Fruit fly (Drosophila melanogaster) whole organism, embryonic: Measurements from ENCODE around the gene CG7289.
A peak's percentile ranks its signal among the peaks of the same experiment; 100 is the strongest.

Experiments
- Abd-B ChIP-seq: fragments of 200-800 bp; sonication (Bioruptor generic); optimal IDR thresholded peaks from 2 replicates; lab custom pipeline; 2018; ENCODE audit warnings: missing biosample characterization, mild to moderate bottlenecking, missing genetic modification characterization, moderate library complexity
- Adf1 ChIP-seq: fragments of 200-800 bp; sonication (Bioruptor generic); IDR thresholded peaks from 2 replicates; pipeline ENCODE4 v1.3.6; 2022; ENCODE audit warnings: missing biosample characterization, missing genetic modification characterization
- Blimp-1 ChIP-seq: fragments of 200-800 bp; sonication (Bioruptor generic); optimal IDR thresholded peaks from 3 replicates; lab custom pipeline; 2018; ENCODE audit warnings: missing biosample characterization, missing genetic modification characterization, mild to moderate bottlenecking, moderate library complexity, missing genetic modification reagents
- CG11695 ChIP-seq: fragments of 200-800 bp; sonication (Bioruptor generic); IDR thresholded peaks from 3 replicates; pipeline ENCODE4 v1.3.6; 2022; ENCODE audit warnings: missing biosample characterization, missing genetic modification characterization
- CG12219 ChIP-seq: fragments of 200-800 bp; sonication (Bioruptor generic); optimal IDR thresholded peaks from 3 replicates; lab custom pipeline; 2018; ENCODE audit warnings: missing biosample characterization, mild to moderate bottlenecking, missing genetic modification characterization
- CG12769 ChIP-seq: fragments of 200-800 bp; sonication (Bioruptor generic); optimal IDR thresholded peaks from 2 replicates; lab custom pipeline; 2019; ENCODE audit warnings: missing biosample characterization, mild to moderate bottlenecking, missing genetic modification characterization, moderate library complexity
- CG13424 ChIP-seq: fragments of 200-800 bp; sonication (Bioruptor generic); optimal IDR thresholded peaks from 2 replicates; lab custom pipeline; 2019; ENCODE audit warnings: missing biosample characterization, mild to moderate bottlenecking, missing genetic modification characterization, moderate library complexity
- CG14014 ChIP-seq: fragments of 200-800 bp; sonication (Bioruptor generic); IDR thresholded peaks from 2 replicates; pipeline ENCODE4 v1.3.6; 2022; ENCODE audit warnings: missing biosample characterization, missing genetic modification characterization
- CG14860 ChIP-seq: fragments of 200-800 bp; sonication (Bioruptor generic); IDR thresholded peaks from 3 replicates; pipeline ENCODE4 v1.3.6; 2022; ENCODE audit warnings: missing biosample characterization, missing genetic modification characterization; ENCODE audit not compliant: partially characterized antibody
- CG15479 ChIP-seq: fragments of 200-800 bp; sonication (Bioruptor generic); optimal IDR thresholded peaks from 3 replicates; lab custom pipeline; 2019; ENCODE audit warnings: missing biosample characterization, mild to moderate bottlenecking, missing genetic modification characterization, moderate library complexity
- CG1647 ChIP-seq: fragments of 200-800 bp; sonication (Bioruptor generic); optimal IDR thresholded peaks from 3 replicates; lab custom pipeline; 2016; ENCODE audit warnings: missing biosample characterization, missing genetic modification characterization
- CG16779 ChIP-seq: fragments of 200-800 bp; sonication (Bioruptor generic); IDR thresholded peaks from 2 replicates; pipeline ENCODE4 v1.3.6; 2022; ENCODE audit warnings: missing biosample characterization, missing genetic modification characterization
- CG17802 ChIP-seq: fragments of 200-800 bp; sonication (Bioruptor generic); optimal IDR thresholded peaks from 2 replicates; lab custom pipeline; 2018; ENCODE audit warnings: missing biosample characterization, mild to moderate bottlenecking, missing genetic modification characterization, moderate library complexity
- CG2889 ChIP-seq: fragments of 200-800 bp; sonication (Bioruptor generic); IDR thresholded peaks from 3 replicates; pipeline ENCODE4 v1.3.6; 2022; ENCODE audit warnings: missing biosample characterization, missing genetic modification characterization
- CG32532 ChIP-seq: fragments of 200-800 bp; sonication (Bioruptor generic); IDR thresholded peaks from 2 replicates; pipeline ENCODE4 v1.3.6; 2022; ENCODE audit warnings: missing biosample characterization, missing genetic modification characterization
- CG33213 ChIP-seq: fragments of 200-800 bp; sonication (Bioruptor generic); optimal IDR thresholded peaks from 3 replicates; lab custom pipeline; 2016; ENCODE audit warnings: missing biosample characterization, missing genetic modification characterization
- CG4328 ChIP-seq: fragments of 200-800 bp; sonication (Bioruptor generic); optimal IDR thresholded peaks from 3 replicates; lab custom pipeline; 2017; ENCODE audit warnings: missing biosample characterization, missing genetic modification reagents, missing genetic modification characterization
- CG4424 ChIP-seq: fragments of 200-800 bp; sonication (Bioruptor generic); optimal IDR thresholded peaks from 3 replicates; lab custom pipeline; 2016; ENCODE audit warnings: missing biosample characterization, missing genetic modification characterization
- CG4707 ChIP-seq: fragments of 200-800 bp; sonication (Bioruptor generic); optimal IDR thresholded peaks from 2 replicates; lab custom pipeline; 2018; ENCODE audit warnings: missing biosample characterization, mild to moderate bottlenecking, missing genetic modification characterization, moderate library complexity
- CG4730 ChIP-seq: fragments of 200-800 bp; sonication (Bioruptor generic); IDR thresholded peaks from 2 replicates; pipeline ENCODE4 v1.3.6; 2022; ENCODE audit warnings: missing biosample characterization, missing genetic modification characterization
- CG5180 ChIP-seq: fragments of 200-800 bp; sonication (Bioruptor generic); optimal IDR thresholded peaks from 3 replicates; lab custom pipeline; 2017; ENCODE audit warnings: missing biosample characterization, missing genetic modification characterization, mild to moderate bottlenecking, moderate library complexity, missing genetic modification reagents
- CG8281 ChIP-seq: fragments of 200-800 bp; sonication (Bioruptor generic); optimal IDR thresholded peaks from 2 replicates; lab custom pipeline; 2018; ENCODE audit warnings: missing biosample characterization, mild to moderate bottlenecking, missing genetic modification characterization, moderate library complexity
- CG8388 ChIP-seq: fragments of 200-800 bp; sonication (Bioruptor generic); optimal IDR thresholded peaks from 2 replicates; lab custom pipeline; 2019; ENCODE audit warnings: missing biosample characterization, mild to moderate bottlenecking, missing genetic modification characterization, moderate library complexity
- CoRest ChIP-seq: fragments of 200-800 bp; sonication (Bioruptor generic); optimal IDR thresholded peaks from 3 replicates; lab custom pipeline; 2018; ENCODE audit warnings: missing biosample characterization, mild to moderate bottlenecking, missing genetic modification characterization, moderate library complexity
- D ChIP-seq, 2 experiments: fragments of 200-800 bp in 1 of 2; fragments of >200 bp in 1 of 2; sonication (Bioruptor generic) in 1 of 2; optimal IDR thresholded peaks; 2 replicates in 1 of 2; 3 replicates in 1 of 2; lab custom pipeline; 2017; ENCODE audit warnings: mild to moderate bottlenecking in 1 of 2, missing biosample characterization in 1 of 2, missing genetic modification characterization in 1 of 2, missing genetic modification reagents in 1 of 2
- Deaf1 ChIP-seq: fragments of 200-800 bp; optimal IDR thresholded peaks from 3 replicates; lab custom pipeline; 2019; ENCODE audit warnings: missing biosample characterization, mild to moderate bottlenecking, missing genetic modification characterization, moderate library complexity
- Dll ChIP-seq: fragments of 200-800 bp; sonication (Bioruptor generic); IDR thresholded peaks from 4 replicates; pipeline ENCODE4 v1.3.6; 2022; ENCODE audit warnings: missing biosample characterization, missing genetic modification characterization; ENCODE audit not compliant: partially characterized antibody
- Doc3 ChIP-seq: fragments of 200-800 bp; sonication (Bioruptor generic); IDR thresholded peaks from 3 replicates; pipeline ENCODE4 v1.3.6; 2022; ENCODE audit warnings: missing biosample characterization, missing genetic modification characterization; ENCODE audit not compliant: partially characterized antibody
- E2f1 ChIP-seq: fragments of 200-800 bp; sonication (Bioruptor generic); IDR thresholded peaks from 2 replicates; pipeline ENCODE4 v1.3.6; 2022; ENCODE audit warnings: missing biosample characterization, missing genetic modification characterization
- Eip74EF ChIP-seq, 2 experiments: fragments of 200-800 bp in 1 of 2; fragments of >200 bp in 1 of 2; sonication (Bioruptor generic) in 1 of 2; optimal IDR thresholded peaks; 2 replicates each; lab custom pipeline; 2017 to 2019; ENCODE audit warnings: missing biosample characterization in 2 of 2, missing genetic modification characterization in 2 of 2, mild to moderate bottlenecking in 1 of 2, moderate library complexity in 1 of 2
- Kr ChIP-seq: fragments of 200-800 bp; sonication (Bioruptor generic); optimal IDR thresholded peaks from 2 replicates; lab custom pipeline; 2017; ENCODE audit warnings: missing biosample characterization, mild to moderate bottlenecking, missing genetic modification characterization
- Lpt ChIP-seq: fragments of >200 bp; optimal IDR thresholded peaks from 2 replicates; lab custom pipeline; 2018; ENCODE audit warnings: missing biosample characterization, missing genetic modification characterization
- MBD-R2 ChIP-seq: fragments of 200-800 bp; sonication (Bioruptor generic); IDR thresholded peaks from 2 replicates; pipeline ENCODE4 v1.3.6; 2022; ENCODE audit warnings: missing biosample characterization, missing genetic modification characterization
- Rx ChIP-seq: fragments of 200-800 bp; sonication (Bioruptor generic); IDR thresholded peaks from 2 replicates; pipeline ENCODE4 v1.3.6; 2022; ENCODE audit warnings: missing biosample characterization, missing genetic modification characterization
- Side ChIP-seq: fragments of 200-800 bp; sonication (Bioruptor generic); optimal IDR thresholded peaks from 2 replicates; lab custom pipeline; 2016; ENCODE audit warnings: missing biosample characterization, missing genetic modification characterization
- Trl ChIP-seq, 3 experiments: fragments of >200 bp in 2 of 3; fragments of 200-800 bp in 1 of 3; sonication (Bioruptor generic) in 1 of 3; optimal IDR thresholded peaks; 2 replicates in 1 of 3; 3 replicates in 2 of 3; lab custom pipeline; 2016 to 2017; ENCODE audit warnings: missing biosample characterization in 1 of 3, missing genetic modification characterization in 1 of 3
- croc ChIP-seq: fragments of 200-800 bp; sonication (Bioruptor generic); conservative IDR thresholded peaks from 3 replicates; pipeline ENCODE4 v1.3.6; 2022; ENCODE audit warnings: missing biosample characterization, missing genetic modification characterization
- dm ChIP-seq: fragments of 200-800 bp; sonication (Bioruptor generic); optimal IDR thresholded peaks from 3 replicates; lab custom pipeline; 2016; ENCODE audit warnings: missing biosample characterization, missing genetic modification characterization
- dmrt99B ChIP-seq: fragments of 200-800 bp; sonication (Bioruptor generic); optimal IDR thresholded peaks from 2 replicates; lab custom pipeline; 2018; ENCODE audit warnings: missing biosample characterization, mild to moderate bottlenecking, missing genetic modification characterization, moderate library complexity
- gem ChIP-seq: fragments of 200-800 bp; sonication (Bioruptor generic); optimal IDR thresholded peaks from 2 replicates; lab custom pipeline; 2019; ENCODE audit warnings: missing biosample characterization, mild to moderate bottlenecking, missing genetic modification characterization, moderate library complexity
- jumu ChIP-seq: fragments of 200-800 bp; sonication (Bioruptor generic); optimal IDR thresholded peaks from 3 replicates; lab custom pipeline; 2016; ENCODE audit warnings: missing biosample characterization, missing genetic modification characterization
- mirr ChIP-seq: fragments of 200-800 bp; sonication (Bioruptor generic); optimal IDR thresholded peaks from 3 replicates; lab custom pipeline; 2018; ENCODE audit warnings: missing biosample characterization, mild to moderate bottlenecking, missing genetic modification characterization
- odd ChIP-seq: fragments of 200-800 bp; sonication (Bioruptor generic); optimal IDR thresholded peaks from 2 replicates; lab custom pipeline; 2017; ENCODE audit warnings: missing biosample characterization, mild to moderate bottlenecking, missing genetic modification characterization
- pros ChIP-seq: fragments of 200-800 bp; sonication (Bioruptor generic); optimal IDR thresholded peaks from 3 replicates; lab custom pipeline; 2019; ENCODE audit warnings: missing biosample characterization, mild to moderate bottlenecking, missing genetic modification characterization, moderate library complexity
- schlank ChIP-seq: fragments of 200-800 bp; sonication (Bioruptor generic); optimal IDR thresholded peaks from 2 replicates; lab custom pipeline; 2018; ENCODE audit warnings: missing biosample characterization, mild to moderate bottlenecking, missing genetic modification characterization
- sim ChIP-seq: fragments of 200-800 bp; sonication (Bioruptor generic); IDR thresholded peaks from 2 replicates; pipeline ENCODE4 v1.3.6; 2022; ENCODE audit warnings: missing biosample characterization, missing genetic modification characterization
- tll ChIP-seq, 2 experiments: fragments of 200-800 bp in 1 of 2; fragments of >200 bp in 1 of 2; sonication (Bioruptor generic) in 1 of 2; optimal IDR thresholded peaks; 2 replicates each; lab custom pipeline; 2017 to 2019; ENCODE audit warnings: missing biosample characterization in 2 of 2, missing genetic modification characterization in 2 of 2, mild to moderate bottlenecking in 1 of 2, moderate library complexity in 1 of 2
- unpg ChIP-seq: fragments of 200-800 bp; sonication (Bioruptor generic); optimal IDR thresholded peaks from 3 replicates; lab custom pipeline; 2018; ENCODE audit warnings: missing biosample characterization, mild to moderate bottlenecking, missing genetic modification characterization, moderate library complexity
- zfh2 ChIP-seq: fragments of 200-800 bp; sonication (Bioruptor generic); optimal IDR thresholded peaks from 2 replicates; lab custom pipeline; 2016; ENCODE audit warnings: missing biosample characterization, missing genetic modification characterization

The CG7289 gene

DNA sequence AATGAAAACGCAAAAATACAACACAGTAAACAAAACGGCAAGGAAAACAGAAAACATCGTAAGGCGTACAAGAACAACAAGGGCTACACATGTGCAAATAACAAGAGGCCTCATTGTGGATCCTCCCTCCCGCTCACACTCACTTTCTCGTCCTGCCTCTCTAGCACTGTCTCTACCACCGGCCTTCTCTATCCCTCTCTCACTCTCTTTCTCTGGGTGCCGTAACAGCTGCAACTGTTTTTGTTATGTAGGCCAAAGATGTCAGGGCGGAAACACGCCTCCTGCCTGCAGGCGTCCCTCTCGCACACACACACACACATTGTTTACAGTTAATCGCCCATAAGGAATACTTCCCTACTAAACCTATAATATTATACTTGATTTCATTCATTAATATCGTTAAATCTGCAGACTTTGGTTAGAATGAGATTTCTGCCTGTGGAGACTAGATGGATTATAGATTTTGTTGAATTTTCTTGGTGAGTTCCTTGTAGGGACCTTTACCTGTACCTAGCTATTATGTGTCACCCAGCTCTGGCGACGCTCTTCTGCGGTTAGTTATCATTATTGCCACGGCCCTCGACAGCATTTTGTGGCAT, 31.9 kb downstream of the CG7289 start (continued):
- TF ChIP-seq CG4328 (GFP tag; lab: Kevin White, UChicago) = no peak
- no peak for TF ChIP-seq CG2889
- TF ChIP-seq Trl (optimal IDR thresholded peaks at IDR 0.05; lab: Kevin White, UChicago) = peak; percentile 12 to 39
- no peak for TF ChIP-seq Trl (GFP tag; optimal IDR thresholded peaks at IDR 0.05; lab: Kevin White, UChicago)
- TF ChIP-seq Doc3 = no peak
- TF ChIP-seq pros = peak; percentile 51
- TF ChIP-seq mirr = no peak
- TF ChIP-seq tll (GFP tag; optimal IDR thresholded peaks at IDR 0.05; lab: Kevin White, UChicago) = peak in 1 of 2 experiments; percentile 56
- no peak for TF ChIP-seq CG1647
- no peak for TF ChIP-seq CG12219
- TF ChIP-seq unpg = no peak
- no peak for TF ChIP-seq zfh2 (GFP tag; lab: Kevin White, UChicago)
- TF ChIP-seq Adf1 (GFP tag; lab: Robert Waterston, UW) = no peak
- no peak for TF ChIP-seq jumu (GFP tag; lab: Kevin White, UChicago)
- TF ChIP-seq CG13424 (tag; lab: Kevin White, UChicago) = no peak
- TF ChIP-seq gem = no peak
- no peak for TF ChIP-seq Blimp-1 (GFP tag; lab: Kevin White, UChicago)
- TF ChIP-seq Eip74EF (GFP tag; optimal IDR thresholded peaks at IDR 0.05; lab: Kevin White, UChicago) = no peak
- TF ChIP-seq Side (GFP tag; lab: Kevin White, UChicago) = no peak
- peak; percentile 21 for TF ChIP-seq CG15479
- TF ChIP-seq CG17802 = no peak
- TF ChIP-seq CG16779 = no peak
- no peak for TF ChIP-seq CG14860 (GFP tag; lab: Robert Waterston, UW)
- no peak for TF ChIP-seq CG33213 (GFP tag; lab: Kevin White, UChicago)
- TF ChIP-seq CG14014 (GFP tag; lab: Robert Waterston, UW) = no peak
- TF ChIP-seq Dll (GFP tag; lab: Robert Waterston, UW) = no peak
- TF ChIP-seq MBD-R2 = no peak
- peak; percentile 27 for TF ChIP-seq CG12769 (tag; lab: Kevin White, UChicago)
- TF ChIP-seq Rx (GFP tag; lab: Robert Waterston, UW) = no peak
- TF ChIP-seq Deaf1 = no peak
- no peak for TF ChIP-seq CG32532 (GFP tag; lab: Robert Waterston, UW)
- TF ChIP-seq croc = no peak
- no peak for TF ChIP-seq E2f1 (GFP tag; lab: Robert Waterston, UW)
- no peak for TF ChIP-seq Kr (GFP tag; lab: Kevin White, UChicago)
- TF ChIP-seq CG4730 (GFP tag; lab: Robert Waterston, UW) = no peak
- TF ChIP-seq CG8281 (tag; lab: Kevin White, UChicago) = no peak
- TF ChIP-seq Abd-B (GFP tag; lab: Kevin White, UChicago) = no peak
- no peak for TF ChIP-seq sim (GFP tag; lab: Robert Waterston, UW)
- TF ChIP-seq CG4707 (GFP tag; lab: Kevin White, UChicago) = no peak
- no peak for TF ChIP-seq CG4424 (GFP tag; lab: Kevin White, UChicago)
- TF ChIP-seq schlank (tag; lab: Kevin White, UChicago) = no peak
- no peak for TF ChIP-seq CG8388 (GFP tag; lab: Kevin White, UChicago)
- no peak for TF ChIP-seq dm (GFP tag; lab: Kevin White, UChicago)
- no peak for TF ChIP-seq CoRest (tag; lab: Kevin White, UChicago)
- no peak for TF ChIP-seq odd (GFP tag; lab: Kevin White, UChicago)
- no peak for TF ChIP-seq CG11695
- TF ChIP-seq D (optimal IDR thresholded peaks at IDR 0.05; lab: Kevin White, UChicago) = peak; percentile 33
- TF ChIP-seq D (GFP tag; optimal IDR thresholded peaks at IDR 0.05; lab: Kevin White, UChicago) = no peak
- TF ChIP-seq Lpt (GFP tag; lab: Kevin White, UChicago) = no peak
- no peak for TF ChIP-seq dmrt99B (tag; lab: Kevin White, UChicago)
- TF ChIP-seq CG5180 = no peak
